Worm (Caenorhabditis elegans) whole organism, early embryonic: Measurements from ENCODE around the gene C03B1.5.

Experiments
- B0310.2 ChIP-seq: sonication (generic microtip); optimal IDR thresholded peaks from 2 replicates; lab custom pipeline; 2016; ENCODE audit warnings: mild to moderate bottlenecking, missing genetic modification characterization, missing compliant biosample characterization
- F13C5.2 ChIP-seq: sonication (generic microtip); optimal IDR thresholded peaks from 2 replicates; lab custom pipeline; 2017; ENCODE audit warnings: mild to moderate bottlenecking, missing genetic modification characterization, inconsistent platforms, missing compliant biosample characterization
- aly-1 ChIP-seq: sonication (generic microtip); optimal IDR thresholded peaks from 2 replicates; lab custom pipeline; 2016; ENCODE audit warnings: missing genetic modification characterization, missing compliant biosample characterization
- ama-1 ChIP-seq: fragments of 150-350 bp; optimal IDR thresholded peaks from 2 replicates; lab custom pipeline; 2014
- ceh-13 ChIP-seq: fragments of 200-800 bp; sonication (Bioruptor generic); optimal IDR thresholded peaks from 2 replicates; lab custom pipeline; 2018; ENCODE audit warnings: mild to moderate bottlenecking, missing genetic modification characterization, missing compliant biosample characterization
- ceh-36 ChIP-seq: sonication (generic microtip); optimal IDR thresholded peaks from 2 replicates; lab custom pipeline; 2016; ENCODE audit warnings: missing genetic modification characterization, inconsistent platforms, missing compliant biosample characterization
- ets-7 ChIP-seq: sonication (generic microtip); optimal IDR thresholded peaks from 2 replicates; lab custom pipeline; 2016; ENCODE audit warnings: missing genotype, missing genetic modification characterization, missing compliant biosample characterization
- flt-1 ChIP-seq: fragments of 200-800 bp; sonication (Bioruptor generic); IDR thresholded peaks from 2 replicates; pipeline ENCODE4 v1.3.6; 2022; ENCODE audit warnings: missing genetic modification characterization, missing compliant biosample characterization
- hmbx-1 ChIP-seq: sonication (generic microtip); optimal IDR thresholded peaks from 2 replicates; lab custom pipeline; 2016; ENCODE audit warnings: mild to moderate bottlenecking, missing genetic modification characterization, missing compliant biosample characterization
- hmg-4 ChIP-seq: fragments of 200-800 bp; sonication (Bioruptor generic); optimal IDR thresholded peaks from 2 replicates; lab custom pipeline; 2018; ENCODE audit warnings: mild to moderate bottlenecking, missing genetic modification characterization, missing compliant biosample characterization
- hnd-1 ChIP-seq: sonication (generic microtip); optimal IDR thresholded peaks from 2 replicates; lab custom pipeline; 2016; ENCODE audit warnings: missing genetic modification characterization, missing compliant biosample characterization
- pes-1 ChIP-seq: fragments of 200-800 bp; sonication (Bioruptor generic); IDR thresholded peaks from 2 replicates; pipeline ENCODE4 v1.3.6; 2022; ENCODE audit warnings: missing genetic modification reagents, missing genetic modification characterization, missing compliant biosample characterization
- scrt-1 ChIP-seq: fragments of 200-800 bp; sonication (Bioruptor generic); IDR thresholded peaks from 2 replicates; pipeline ENCODE4 v1.3.6; 2022; ENCODE audit warnings: missing genetic modification characterization, missing compliant biosample characterization
- sea-1 ChIP-seq: fragments of 200-800 bp; sonication (Bioruptor generic); conservative IDR thresholded peaks from 2 replicates; pipeline ENCODE4 v1.3.6; 2022; ENCODE audit warnings: missing genetic modification characterization, missing compliant biosample characterization
- tbx-11 ChIP-seq: fragments of 200-800 bp; sonication (Bioruptor generic); IDR thresholded peaks from 2 replicates; pipeline ENCODE4 v1.3.6; 2022; ENCODE audit warnings: missing genetic modification characterization, missing compliant biosample characterization
- tbx-37 ChIP-seq: fragments of 200-800 bp; sonication (Bioruptor generic); conservative IDR thresholded peaks from 2 replicates; pipeline ENCODE4 v1.3.6; 2022; ENCODE audit warnings: missing genetic modification reagents, missing genetic modification characterization, missing compliant biosample characterization
- tra-4 ChIP-seq: sonication (generic microtip); optimal IDR thresholded peaks from 2 replicates; lab custom pipeline; 2017; ENCODE audit warnings: missing genetic modification characterization, missing compliant biosample characterization

The C03B1.5 gene

DNA sequence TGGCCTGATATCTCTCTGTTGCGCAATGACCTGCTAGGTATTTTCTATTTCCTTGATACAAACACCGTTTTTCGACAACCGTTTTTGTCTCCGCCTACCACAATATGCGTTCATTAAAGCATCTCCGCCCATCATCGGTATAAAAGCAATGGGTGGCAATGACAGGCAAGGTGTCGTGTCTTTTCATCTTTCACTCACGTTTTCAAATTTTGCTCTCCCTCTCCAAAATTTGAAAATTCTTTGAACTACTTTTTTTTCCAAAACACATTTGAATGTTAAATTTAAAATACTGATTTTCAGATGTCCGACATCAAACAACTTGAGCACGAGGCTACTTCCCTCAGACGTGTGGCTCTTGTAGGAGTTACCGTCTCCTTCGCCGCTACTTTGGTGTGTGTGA lies 26.5 kb upstream of the C03B1.5 start, which contains the start of gene col-169:
TSS of gene col-169 (plus strand) at position 301 of the 400 bp plus-strand sequence.
- TF ChIP-seq F13C5.2 (no peak), ceh-36 (no peak), pes-1 (GFP tag; lab: Robert Waterston, UW) (no peak), tbx-37 (GFP tag; lab: Robert Waterston, UW) (no peak), flt-1 (GFP tag; lab: Robert Waterston, UW) (no peak), aly-1 (no peak), hnd-1 (tag; lab: Kevin White, UChicago) (no peak), hmg-4 (GFP tag; lab: Kevin White, UChicago) (no peak), sea-1 (GFP tag; lab: Robert Waterston, UW) (no peak), scrt-1 (GFP tag; lab: Robert Waterston, UW) (no peak), ets-7 (tag; lab: Kevin White, UChicago) (no peak), tra-4 (tag; lab: Kevin White, UChicago) (no peak), hmbx-1 (tag; lab: Kevin White, UChicago) (no peak), ama-1 (lab: Kevin White, UChicago) (no peak), tbx-11 (no peak), B0310.2 (tag; lab: Kevin White, UChicago) (no peak), ceh-13 (GFP tag; lab: Kevin White, UChicago) (no peak)

DNA sequence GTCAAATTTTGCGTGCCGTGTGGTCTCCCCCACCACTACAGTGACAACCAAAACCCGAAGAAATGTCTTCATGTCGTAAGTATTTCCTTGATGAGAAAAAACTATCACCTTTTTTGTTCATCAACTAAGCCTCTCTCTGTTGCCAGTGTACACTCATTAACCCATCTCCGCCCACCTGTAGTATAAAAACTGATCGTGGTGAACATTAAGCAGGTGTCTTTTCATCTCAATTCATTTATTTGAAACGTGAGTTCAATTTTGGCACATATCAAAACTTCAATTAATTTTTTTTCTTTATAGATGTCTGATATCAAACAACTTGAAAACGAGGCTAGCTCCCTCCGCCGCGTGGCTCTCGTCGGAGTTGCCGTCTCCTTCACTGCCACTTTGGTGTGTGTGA lies 24.0 kb upstream of the C03B1.5 start, which contains the start of gene col-170:
TSS of gene col-170 (plus strand) at position 301 of the 400 bp plus-strand sequence.
- TF ChIP-seq B0310.2 (tag; lab: Kevin White, UChicago) = no peak
- no peak for TF ChIP-seq ceh-13 (GFP tag; lab: Kevin White, UChicago)
- no peak for TF ChIP-seq hmbx-1 (tag; lab: Kevin White, UChicago)
- TF ChIP-seq ama-1 (lab: Kevin White, UChicago) = no peak
- no peak for TF ChIP-seq tra-4 (tag; lab: Kevin White, UChicago)
- TF ChIP-seq aly-1 = no peak
- TF ChIP-seq hnd-1 (tag; lab: Kevin White, UChicago) = no peak

DNA sequence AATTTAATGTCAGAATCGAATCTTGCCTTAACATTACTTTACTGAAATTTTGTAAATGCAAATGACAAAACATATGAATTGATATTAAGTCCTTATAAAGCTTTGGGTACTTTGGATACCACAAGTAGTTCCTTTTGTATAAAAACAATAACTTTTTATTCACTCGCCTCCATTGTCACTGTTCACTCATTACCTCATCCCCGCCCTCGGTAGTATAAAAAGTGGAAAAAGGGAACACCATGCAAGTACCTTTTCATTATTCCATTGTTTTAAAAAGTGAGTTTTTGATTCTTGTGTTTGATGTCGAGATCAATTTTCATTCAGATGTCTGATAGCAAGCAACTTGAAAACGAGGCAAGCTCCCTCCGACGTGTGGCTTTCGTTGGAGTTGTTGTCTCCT lies 21.4 kb upstream of the C03B1.5 start, which contains the start of gene col-171:
TSS of gene col-171 (plus strand) at position 301 of the 400 bp plus-strand sequence.
- no peak for TF ChIP-seq ama-1 (lab: Kevin White, UChicago)
- no peak for TF ChIP-seq tbx-37 (GFP tag; lab: Robert Waterston, UW)
- no peak for TF ChIP-seq pes-1 (GFP tag; lab: Robert Waterston, UW)
- no peak for TF ChIP-seq tra-4 (tag; lab: Kevin White, UChicago)
- no peak for TF ChIP-seq sea-1 (GFP tag; lab: Robert Waterston, UW)
- TF ChIP-seq hmbx-1 (tag; lab: Kevin White, UChicago) = no peak
- no peak for TF ChIP-seq hmg-4 (GFP tag; lab: Kevin White, UChicago)
- no peak for TF ChIP-seq B0310.2 (tag; lab: Kevin White, UChicago)
- no peak for TF ChIP-seq aly-1
- no peak for TF ChIP-seq ets-7 (tag; lab: Kevin White, UChicago)
- no peak for TF ChIP-seq ceh-13 (GFP tag; lab: Kevin White, UChicago)
- TF ChIP-seq tbx-11 = no peak
- no peak for TF ChIP-seq flt-1 (GFP tag; lab: Robert Waterston, UW)

DNA sequence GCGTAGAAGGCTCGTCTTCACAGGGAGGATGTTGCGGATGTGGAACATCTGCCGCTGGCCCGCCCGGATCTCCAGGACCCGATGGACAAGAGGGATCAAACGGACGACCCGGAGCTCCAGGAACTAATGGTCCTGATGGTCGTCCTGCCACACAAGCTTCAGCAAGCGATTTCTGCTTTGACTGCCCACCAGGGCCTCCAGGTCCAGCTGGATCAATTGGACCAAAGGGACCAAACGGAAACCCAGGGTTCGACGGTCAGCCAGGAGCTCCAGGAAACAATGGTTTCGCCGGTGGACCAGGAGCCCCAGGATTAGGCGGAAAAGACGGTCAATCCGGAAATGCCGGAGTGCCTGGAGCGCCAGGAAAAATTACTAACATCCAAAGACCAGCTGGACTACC lies 20.8 kb upstream of the C03B1.5 start:
- no peak for TF ChIP-seq hnd-1 (tag; lab: Kevin White, UChicago)
- no peak for TF ChIP-seq ama-1 (lab: Kevin White, UChicago)
- no peak for TF ChIP-seq hmbx-1 (tag; lab: Kevin White, UChicago)
- no peak for TF ChIP-seq F13C5.2
- no peak for TF ChIP-seq tra-4 (tag; lab: Kevin White, UChicago)
- no peak for TF ChIP-seq tbx-11
- no peak for TF ChIP-seq scrt-1 (GFP tag; lab: Robert Waterston, UW)
- TF ChIP-seq hmg-4 (GFP tag; lab: Kevin White, UChicago) = no peak
- TF ChIP-seq sea-1 (GFP tag; lab: Robert Waterston, UW) = no peak

DNA sequence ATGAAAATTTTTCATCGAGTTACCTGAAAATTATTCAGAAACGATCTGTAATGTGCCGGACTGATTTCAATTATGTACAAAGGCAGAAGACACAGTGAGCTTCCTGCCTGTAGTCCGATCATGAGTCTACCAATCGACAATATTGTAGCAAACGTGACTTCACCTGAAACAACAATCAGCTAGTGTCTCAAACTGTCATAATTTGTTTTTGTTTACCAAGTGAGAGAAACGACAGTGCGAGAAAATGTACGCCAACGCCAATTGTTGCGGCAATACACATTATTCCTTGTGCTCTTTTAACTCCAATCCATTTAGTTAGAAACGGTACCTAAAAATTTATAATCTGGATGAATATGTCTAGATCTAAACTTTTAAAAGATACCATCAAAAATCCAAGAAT lies 18.0 kb upstream of the C03B1.5 start:
- TF ChIP-seq hmbx-1 (tag; lab: Kevin White, UChicago) = no peak
- no peak for TF ChIP-seq sea-1 (GFP tag; lab: Robert Waterston, UW)
- no peak for TF ChIP-seq flt-1 (GFP tag; lab: Robert Waterston, UW)
- no peak for TF ChIP-seq F13C5.2
- no peak for TF ChIP-seq ceh-36
- no peak for TF ChIP-seq B0310.2 (tag; lab: Kevin White, UChicago)
- TF ChIP-seq pes-1 (GFP tag; lab: Robert Waterston, UW) = no peak
- TF ChIP-seq hmg-4 (GFP tag; lab: Kevin White, UChicago) = no peak
- no peak for TF ChIP-seq ets-7 (tag; lab: Kevin White, UChicago)
- no peak for TF ChIP-seq tbx-11
- no peak for TF ChIP-seq hnd-1 (tag; lab: Kevin White, UChicago)

DNA sequence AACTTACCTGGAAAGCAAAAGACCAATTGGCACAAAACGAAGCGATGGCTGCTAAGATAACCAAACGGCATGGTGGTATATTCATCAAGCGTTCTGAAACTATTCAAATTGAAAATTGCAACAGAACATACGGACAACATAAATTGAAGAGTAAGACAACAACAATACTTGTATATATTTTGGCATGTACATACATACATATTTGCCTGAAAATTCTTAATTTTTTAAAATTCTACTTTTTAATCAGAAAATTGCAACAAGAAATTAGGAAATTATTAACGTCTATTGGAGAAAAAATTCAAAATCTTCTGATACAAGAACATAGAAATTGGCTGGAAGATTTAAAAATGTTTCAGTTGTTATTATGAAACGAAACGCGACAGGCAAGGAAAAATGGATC lies 17.4 kb upstream of the C03B1.5 start, which contains the start of gene C03B1.13:
TSS of gene C03B1.13 (minus strand) at position 101 of the 400 bp plus-strand sequence.
- TF ChIP-seq ceh-13 (GFP tag; lab: Kevin White, UChicago) (no peak), hmbx-1 (tag; lab: Kevin White, UChicago) (no peak), pes-1 (GFP tag; lab: Robert Waterston, UW) (no peak), tra-4 (tag; lab: Kevin White, UChicago) (no peak), tbx-11 (no peak), ceh-36 (no peak), ama-1 (lab: Kevin White, UChicago) (no peak)

DNA sequence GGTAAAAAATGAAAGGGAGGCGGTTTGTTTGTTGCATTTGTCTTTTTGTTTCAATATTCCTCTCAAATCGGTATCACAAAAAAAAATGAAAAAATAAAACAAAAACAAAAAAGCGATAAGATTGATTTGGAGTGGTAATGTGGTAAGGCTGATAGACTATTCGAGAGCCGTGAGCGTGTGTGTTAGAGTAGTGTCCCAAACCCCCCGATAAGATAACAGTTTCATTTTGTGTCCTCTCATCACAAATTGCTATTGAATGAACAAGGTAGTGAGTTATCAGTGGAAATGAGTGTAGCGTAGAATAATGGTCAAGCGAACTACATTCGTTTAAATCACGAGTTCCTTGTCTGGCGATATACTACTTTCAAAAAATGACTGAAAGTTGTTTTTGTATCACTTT lies 16.9 kb upstream of the C03B1.5 start:
- TF ChIP-seq hmbx-1 (tag; lab: Kevin White, UChicago) (no peak), hmg-4 (GFP tag; lab: Kevin White, UChicago) (no peak), sea-1 (GFP tag; lab: Robert Waterston, UW) (no peak), ets-7 (tag; lab: Kevin White, UChicago) (no peak), tbx-37 (GFP tag; lab: Robert Waterston, UW) (no peak), tra-4 (tag; lab: Kevin White, UChicago) (no peak), ceh-36 (no peak), scrt-1 (GFP tag; lab: Robert Waterston, UW) (no peak), ceh-13 (GFP tag; lab: Kevin White, UChicago) (no peak), B0310.2 (tag; lab: Kevin White, UChicago) (no peak), ama-1 (lab: Kevin White, UChicago) (no peak), tbx-11 (no peak)
